Worm (Caenorhabditis elegans) whole organism, L1 larva: ENCODE measurements around the gene srt-41.
"Not testable (repeated sequence)": the region's sequence is repeated elsewhere in the genome, so short reads cannot be mapped to it uniquely, and the experiment has no call there.

Experiments used
- ama-1 ChIP-seq: fragments of 150-350 bp; optimal IDR thresholded peaks from 2 replicates; lab custom pipeline; 2014
- elt-2 ChIP-seq: sonication (generic microtip); optimal IDR thresholded peaks from 2 replicates; lab custom pipeline; 2016; ENCODE audit warnings: missing genetic modification characterization, mild to moderate bottlenecking, inconsistent platforms, missing compliant biosample characterization, missing genetic modification reagents
- elt-3 ChIP-seq, 6 experiments: fragments of 150-350 bp in 1 of 6; sonication (generic microtip); optimal IDR thresholded peaks; 2 replicates each; lab custom pipeline; 2017 to 2018; ENCODE audit warnings: missing biosample characterization in 6 of 6, missing genetic modification characterization in 6 of 6, inconsistent platforms in 1 of 6
- fkh-8 ChIP-seq: sonication (generic microtip); optimal IDR thresholded peaks from 2 replicates; lab custom pipeline; 2016; ENCODE audit warnings: mild to moderate bottlenecking, missing genetic modification characterization, missing compliant biosample characterization
- fos-1 ChIP-seq: fragments of 150-350 bp; optimal IDR thresholded peaks from 2 replicates; lab custom pipeline; 2014; ENCODE audit warnings: missing biosample characterization, missing genetic modification characterization
- nhr-20 ChIP-seq: sonication (generic microtip); optimal IDR thresholded peaks from 2 replicates; lab custom pipeline; 2016; ENCODE audit warnings: mild to moderate bottlenecking, missing genetic modification characterization, missing compliant biosample characterization
- nhr-237 ChIP-seq: fragments of 150-350 bp; optimal IDR thresholded peaks from 2 replicates; lab custom pipeline; 2014; ENCODE audit warnings: missing biosample characterization, missing genetic modification characterization
- nhr-76 ChIP-seq: sonication (generic microtip); optimal IDR thresholded peaks from 2 replicates; lab custom pipeline; 2017; ENCODE audit warnings: missing biosample characterization, missing genetic modification characterization
- nhr-77 ChIP-seq: fragments of 150-350 bp; optimal IDR thresholded peaks from 2 replicates; lab custom pipeline; 2014; ENCODE audit warnings: missing biosample characterization, missing genetic modification characterization
- pqm-1 ChIP-seq: sonication (generic microtip); optimal IDR thresholded peaks from 3 replicates; lab custom pipeline; 2017; ENCODE audit warnings: missing biosample characterization, missing genetic modification characterization
- unc-62 ChIP-seq: fragments of 150-350 bp; optimal IDR thresholded peaks from 2 replicates; lab custom pipeline; 2014; ENCODE audit warnings: missing biosample characterization, missing genetic modification reagents, missing genetic modification characterization
- zag-1 ChIP-seq: fragments of 150-350 bp; optimal IDR thresholded peaks from 2 replicates; lab custom pipeline; 2014; ENCODE audit warnings: missing biosample characterization, missing genetic modification characterization
- ztf-11 ChIP-seq, 2 experiments: sonication (generic microtip); optimal IDR thresholded peaks; 2 replicates each; lab custom pipeline; 2016 to 2017; ENCODE audit warnings: missing genetic modification characterization in 2 of 2, missing biosample characterization in 1 of 2, missing compliant biosample characterization in 1 of 2

ce11 chrV:1849992-1850391 lies 47.0 kb upstream of the srt-41 start:
- not testable (repeated sequence) for TF ChIP-seq elt-3 (tag; optimal IDR thresholded peaks at IDR 0.05; lab: Kevin White, UChicago); elt-2 (tag; lab: Kevin White, UChicago); nhr-237 (tag; lab: Kevin White, UChicago); ama-1 (lab: Kevin White, UChicago); fkh-8; unc-62 (GFP tag; lab: Kevin White, UChicago); nhr-20 (tag; lab: Kevin White, UChicago); ztf-11 (tag; optimal IDR thresholded peaks at IDR 0.05; lab: Kevin White, UChicago); nhr-76 (tag; lab: Kevin White, UChicago); pqm-1; fos-1 (tag; lab: Kevin White, UChicago); nhr-77 (tag; lab: Kevin White, UChicago); zag-1
